Worm (Caenorhabditis elegans) whole organism, mixed stage, embryonic: Measurements from ENCODE around the gene C05G5.3.

Experiments used
- bed-3 ChIP-seq: fragments of 200-800 bp; sonication (Bioruptor generic); optimal IDR thresholded peaks from 3 replicates; lab custom pipeline; 2018; ENCODE audit warnings: mild to moderate bottlenecking, missing genetic modification characterization, moderate library complexity, missing compliant biosample characterization
- blmp-1 ChIP-seq: fragments of 150-350 bp; optimal IDR thresholded peaks from 2 replicates; lab custom pipeline; 2014; ENCODE audit warnings: missing biosample characterization, missing genetic modification characterization
- ceh-43 ChIP-seq: fragments of 200-800 bp; sonication (Bioruptor generic); optimal IDR thresholded peaks from 2 replicates; lab custom pipeline; 2018; ENCODE audit warnings: mild to moderate bottlenecking, missing genetic modification characterization, moderate library complexity, missing compliant biosample characterization
- ceh-83 ChIP-seq: fragments of 200-800 bp; sonication (Bioruptor generic); optimal IDR thresholded peaks from 2 replicates; lab custom pipeline; 2018; ENCODE audit warnings: mild to moderate bottlenecking, missing genetic modification characterization, missing compliant biosample characterization
- ces-1 ChIP-seq: fragments of 150-350 bp; optimal IDR thresholded peaks from 2 replicates; lab custom pipeline; 2014; ENCODE audit warnings: missing biosample characterization, missing genetic modification reagents, missing genetic modification characterization
- elt-1 ChIP-seq: sonication (generic microtip); optimal IDR thresholded peaks from 2 replicates; lab custom pipeline; 2017; ENCODE audit warnings: missing genetic modification characterization, mild to moderate bottlenecking, missing compliant biosample characterization, antibody characterized with exemption, moderate library complexity, borderline replicate concordance; ENCODE audit not compliant: insufficient read depth
- elt-3 ChIP-seq: fragments of 150-350 bp; optimal IDR thresholded peaks from 2 replicates; lab custom pipeline; 2014; ENCODE audit warnings: missing biosample characterization, missing genetic modification characterization
- ham-2 ChIP-seq: fragments of 200-800 bp; sonication (Bioruptor generic); optimal IDR thresholded peaks from 2 replicates; lab custom pipeline; 2018; ENCODE audit warnings: mild to moderate bottlenecking, missing genetic modification characterization, missing compliant biosample characterization
- hlh-1 ChIP-seq: fragments of 150-350 bp; optimal IDR thresholded peaks from 2 replicates; lab custom pipeline; 2014; ENCODE audit warnings: missing biosample characterization, missing genetic modification reagents, missing genetic modification characterization
- lin-13 ChIP-seq: fragments of 150-350 bp; optimal IDR thresholded peaks from 2 replicates; lab custom pipeline; 2014; ENCODE audit warnings: missing biosample characterization, missing genetic modification characterization
- lin-32 ChIP-seq: fragments of 200-800 bp; sonication (Bioruptor generic); optimal IDR thresholded peaks from 2 replicates; lab custom pipeline; 2018; ENCODE audit warnings: mild to moderate bottlenecking, missing genetic modification characterization, missing compliant biosample characterization
- lsy-2 ChIP-seq: fragments of 150-350 bp; optimal IDR thresholded peaks from 2 replicates; lab custom pipeline; 2014; ENCODE audit warnings: missing biosample characterization, missing genetic modification characterization
- mab-5 ChIP-seq: fragments of 150-350 bp; optimal IDR thresholded peaks from 2 replicates; lab custom pipeline; 2014; ENCODE audit warnings: missing biosample characterization, missing genetic modification characterization
- mep-1 ChIP-seq: fragments of 150-350 bp; optimal IDR thresholded peaks from 2 replicates; lab custom pipeline; 2017; ENCODE audit warnings: missing biosample characterization, missing genetic modification reagents, missing genetic modification characterization, inconsistent platforms
- mls-2 ChIP-seq: sonication (generic microtip); optimal IDR thresholded peaks from 2 replicates; lab custom pipeline; 2016; ENCODE audit warnings: mild to moderate bottlenecking, missing genetic modification characterization, moderate library complexity, missing compliant biosample characterization
- nhr-12 ChIP-seq: fragments of 150-350 bp; optimal IDR thresholded peaks from 2 replicates; lab custom pipeline; 2014; ENCODE audit warnings: missing biosample characterization, missing genetic modification characterization
- nhr-2 ChIP-seq: fragments of 150-350 bp; optimal IDR thresholded peaks from 2 replicates; lab custom pipeline; 2014; ENCODE audit warnings: missing biosample characterization, missing genetic modification characterization
- nhr-237 ChIP-seq: fragments of 150-350 bp; optimal IDR thresholded peaks from 2 replicates; lab custom pipeline; 2014; ENCODE audit warnings: missing biosample characterization, missing genetic modification characterization
- nhr-28 ChIP-seq: fragments of 150-350 bp; optimal IDR thresholded peaks from 2 replicates; lab custom pipeline; 2014; ENCODE audit warnings: missing biosample characterization, missing genetic modification characterization
- pha-4 ChIP-seq: fragments of 150-350 bp; optimal IDR thresholded peaks from 2 replicates; lab custom pipeline; 2018; ENCODE audit warnings: missing biosample characterization, missing genetic modification reagents, missing genetic modification characterization
- sem-2 ChIP-seq: fragments of 200-800 bp; sonication (Bioruptor generic); optimal IDR thresholded peaks from 2 replicates; lab custom pipeline; 2018; ENCODE audit warnings: mild to moderate bottlenecking, missing genetic modification characterization, missing compliant biosample characterization
- snpc-4 ChIP-seq: fragments of 150-350 bp; optimal IDR thresholded peaks from 2 replicates; lab custom pipeline; 2014; ENCODE audit warnings: missing biosample characterization, missing genetic modification characterization
- sptf-1 ChIP-seq: sonication (generic microtip); optimal IDR thresholded peaks from 2 replicates; lab custom pipeline; 2017; ENCODE audit warnings: mild to moderate bottlenecking, missing genetic modification characterization, moderate library complexity, missing compliant biosample characterization
- tbx-8 ChIP-seq: fragments of 200-800 bp; sonication (Bioruptor generic); optimal IDR thresholded peaks from 2 replicates; lab custom pipeline; 2018; ENCODE audit warnings: mild to moderate bottlenecking, missing genetic modification characterization, moderate library complexity, missing compliant biosample characterization
- unc-120 ChIP-seq: sonication (generic microtip); optimal IDR thresholded peaks from 2 replicates; lab custom pipeline; 2017; ENCODE audit warnings: missing genetic modification characterization, missing compliant biosample characterization; ENCODE audit not compliant: poor library complexity, severe bottlenecking
- unc-39 ChIP-seq: fragments of 150-350 bp; optimal IDR thresholded peaks from 2 replicates; lab custom pipeline; 2014; ENCODE audit warnings: missing biosample characterization, missing genetic modification characterization
- unc-62 ChIP-seq: fragments of 150-350 bp; optimal IDR thresholded peaks from 2 replicates; lab custom pipeline; 2014; ENCODE audit warnings: missing biosample characterization, missing genetic modification reagents, missing genetic modification characterization
- zip-8 ChIP-seq: fragments of 150-350 bp; optimal IDR thresholded peaks from 2 replicates; lab custom pipeline; 2014; ENCODE audit warnings: missing biosample characterization, missing genetic modification characterization

C05G5.3 gene

DNA sequence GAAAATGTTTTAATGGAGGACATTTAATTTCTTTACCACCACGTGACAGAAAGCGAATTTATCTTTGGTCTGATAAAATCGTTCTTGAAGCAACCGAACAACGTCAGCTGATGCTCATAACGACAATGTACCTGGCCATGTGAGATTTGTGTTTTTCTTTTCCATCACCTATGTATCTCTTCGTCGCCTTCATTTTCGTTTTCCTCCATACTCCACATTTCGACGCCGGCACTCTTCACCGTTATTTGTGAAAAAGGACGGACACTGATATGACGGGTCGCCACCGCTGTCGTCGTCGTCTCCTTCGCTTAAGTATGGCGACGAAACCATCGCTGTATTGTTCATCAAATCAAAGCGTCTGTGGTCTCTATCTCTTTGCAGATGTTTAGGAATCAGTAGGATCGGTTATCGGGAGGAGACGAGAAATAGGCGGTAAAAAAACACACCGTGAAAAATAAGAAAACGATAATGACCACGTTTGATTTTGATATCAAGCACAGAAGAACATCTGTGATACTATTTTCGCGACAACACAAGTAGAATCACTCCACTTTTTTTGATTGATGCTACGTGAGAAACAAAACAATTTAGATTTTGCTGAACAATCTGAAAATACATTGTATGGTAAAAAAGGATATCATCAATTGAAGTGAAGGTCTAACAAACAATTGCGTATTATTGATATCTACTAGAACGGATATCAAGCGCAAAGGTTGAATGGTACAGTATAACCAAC is 35.2 kb upstream of the C05G5.3 start:
- TF ChIP-seq nhr-2 (tag; lab: Kevin White, UChicago) (no peak), hlh-1 (tag; lab: Kevin White, UChicago) (no peak), sptf-1 (no peak), snpc-4 (tag; lab: Kevin White, UChicago) (no peak)

DNA sequence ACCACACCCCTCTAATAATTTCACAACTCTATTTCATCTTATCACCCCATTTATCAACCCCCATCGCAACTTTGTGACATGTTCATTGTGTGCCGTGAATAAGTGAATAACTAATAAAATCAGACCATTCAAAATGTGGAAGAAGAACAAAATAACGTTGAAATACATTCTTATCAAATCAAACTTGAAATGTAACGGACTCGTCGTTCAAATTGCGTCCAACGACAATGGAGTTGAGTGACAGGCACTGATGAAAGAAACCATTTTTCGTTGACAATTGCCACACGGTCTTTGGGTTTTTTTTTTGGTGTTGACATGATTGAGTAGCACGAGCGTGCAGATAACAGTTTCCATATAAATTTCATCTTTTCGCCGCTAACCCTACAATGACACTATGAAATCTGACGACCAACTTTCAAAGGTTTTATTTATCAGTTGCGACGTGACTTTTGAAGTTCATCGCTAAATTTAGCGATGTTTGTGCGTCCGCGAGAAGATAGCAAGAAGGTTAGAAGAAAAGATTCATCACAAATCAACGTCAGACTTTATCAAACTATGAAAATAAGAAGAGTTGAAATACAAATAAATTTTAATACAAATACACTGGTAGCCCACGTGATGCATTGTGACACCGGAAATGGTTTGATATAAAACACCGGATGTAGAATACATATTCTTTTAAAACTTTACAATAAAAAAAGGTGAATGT is 31.8 kb upstream of the C05G5.3 start:
- TF ChIP-seq ham-2 (GFP tag; lab: Kevin White, UChicago) (no peak), snpc-4 (tag; lab: Kevin White, UChicago) (no peak), nhr-28 (tag; lab: Kevin White, UChicago) (no peak)

DNA sequence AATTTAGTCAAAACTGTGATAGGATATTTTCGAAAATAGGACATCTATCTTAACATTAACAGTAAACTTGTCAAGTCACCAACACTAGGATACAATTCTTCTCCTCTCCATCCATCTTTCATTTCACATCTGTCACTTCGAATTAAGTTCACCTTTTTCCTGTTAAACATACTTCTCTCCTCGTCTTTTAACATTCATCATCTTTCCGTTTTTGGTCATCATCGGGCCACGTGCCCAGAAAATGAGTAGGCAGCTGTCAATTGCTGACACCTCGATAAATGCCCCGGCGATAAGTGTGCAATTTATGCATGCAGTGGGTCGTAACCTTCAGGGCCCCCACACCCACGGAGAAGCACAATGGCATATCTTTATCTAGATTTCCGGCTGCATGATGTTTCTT is 28.4 kb upstream of the C05G5.3 start:
- no peak for TF ChIP-seq snpc-4 (tag; lab: Kevin White, UChicago)
- TF ChIP-seq nhr-2 (tag; lab: Kevin White, UChicago) = peak; percentile 12
- TF ChIP-seq unc-62 (GFP tag; lab: Kevin White, UChicago) = peak; percentile 68

DNA sequence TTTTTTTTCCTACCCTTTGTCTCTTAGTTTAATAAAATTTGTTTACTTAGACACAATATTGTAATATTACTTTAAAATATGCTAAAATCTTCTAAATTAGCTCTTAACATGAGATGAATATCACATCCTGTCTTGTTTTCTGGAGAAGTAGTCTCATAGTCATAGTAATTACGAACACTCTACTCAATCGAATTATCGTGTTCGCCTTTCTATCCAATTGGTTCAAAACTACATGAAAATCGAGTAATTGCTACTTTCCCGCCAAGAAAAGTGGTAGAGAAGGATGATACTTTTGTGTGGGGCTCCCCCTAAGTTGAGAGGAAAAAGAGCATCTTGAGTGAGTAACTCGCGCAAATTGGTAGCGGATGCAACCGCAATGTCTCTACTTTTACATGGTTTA is 26.3 kb upstream of the C05G5.3 start:
- TF ChIP-seq bed-3 (GFP tag; lab: Kevin White, UChicago) = no peak
- no peak for TF ChIP-seq blmp-1 (tag; lab: Kevin White, UChicago)
- TF ChIP-seq pha-4 (tag; lab: Kevin White, UChicago) = no peak
- peak; percentile 89 for TF ChIP-seq ces-1 (GFP tag; lab: Kevin White, UChicago)
- no peak for TF ChIP-seq zip-8 (tag; lab: Kevin White, UChicago)

DNA sequence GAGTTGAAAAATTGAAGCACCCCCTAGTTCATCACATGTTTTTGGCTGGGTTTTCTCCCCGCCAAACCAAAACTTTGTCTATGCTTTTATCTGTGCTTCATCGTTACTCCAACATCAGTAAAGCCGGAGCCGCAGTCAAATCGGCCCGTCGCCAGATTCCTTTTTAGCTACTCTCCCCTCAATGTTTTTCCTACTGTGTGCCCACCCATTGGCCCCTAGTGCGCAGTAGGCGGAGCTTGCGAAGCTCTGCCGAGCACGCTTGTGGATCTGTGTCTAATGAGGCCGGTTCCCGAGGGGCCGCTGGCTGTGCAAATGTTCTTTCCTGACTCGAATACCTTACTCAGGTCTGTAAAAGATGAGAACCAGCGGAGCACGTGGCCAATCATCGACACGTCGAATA is 24.5 kb upstream of the C05G5.3 start:
- TF ChIP-seq lin-13 (no peak), lsy-2 (tag; lab: Kevin White, UChicago) (peak; percentile 34)

DNA sequence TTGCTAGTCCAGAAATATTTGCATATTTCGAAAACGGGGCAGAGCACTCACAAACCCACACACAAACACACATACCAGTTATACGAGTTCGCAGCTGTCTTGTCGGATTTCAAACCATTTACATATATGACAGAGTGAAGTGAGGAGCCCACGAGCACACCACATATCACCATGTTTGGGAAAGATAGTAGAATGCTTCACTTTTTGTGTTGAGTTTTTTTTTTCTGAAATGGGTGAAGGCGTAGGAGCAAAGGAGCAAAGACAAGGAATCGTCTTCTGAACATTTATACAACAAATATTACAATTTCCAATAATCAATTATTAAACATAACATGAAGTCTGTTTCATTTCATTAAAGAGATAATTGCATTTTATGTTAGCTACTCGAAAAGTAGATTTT is 23.4 kb upstream of the C05G5.3 start:
- no peak for TF ChIP-seq nhr-12 (tag; lab: Kevin White, UChicago)
- TF ChIP-seq mls-2 (tag; lab: Kevin White, UChicago) = no peak
- no peak for TF ChIP-seq mab-5 (tag; lab: Kevin White, UChicago)
- no peak for TF ChIP-seq nhr-237
- no peak for TF ChIP-seq unc-120 (tag; lab: Kevin White, UChicago)
- no peak for TF ChIP-seq ces-1 (GFP tag; lab: Kevin White, UChicago)
- TF ChIP-seq elt-1 (tag; lab: Kevin White, UChicago) = no peak
- TF ChIP-seq ceh-83 = no peak
- TF ChIP-seq bed-3 (GFP tag; lab: Kevin White, UChicago) = no peak
- no peak for TF ChIP-seq tbx-8 (GFP tag; lab: Kevin White, UChicago)
- TF ChIP-seq sem-2 = no peak
- no peak for TF ChIP-seq blmp-1 (tag; lab: Kevin White, UChicago)
- TF ChIP-seq nhr-28 (tag; lab: Kevin White, UChicago) = no peak
- TF ChIP-seq nhr-2 (tag; lab: Kevin White, UChicago) = no peak
- TF ChIP-seq lin-32 (GFP tag; lab: Kevin White, UChicago) = no peak
- TF ChIP-seq mep-1 (tag; lab: Kevin White, UChicago) = no peak
- TF ChIP-seq pha-4 (tag; lab: Kevin White, UChicago) = no peak
- TF ChIP-seq unc-39 (tag; lab: Kevin White, UChicago) = no peak
- no peak for TF ChIP-seq ceh-43 (GFP tag; lab: Kevin White, UChicago)
- TF ChIP-seq elt-3 (tag; lab: Kevin White, UChicago) = no peak
